Worm (Caenorhabditis elegans) whole organism, late embryonic: ENCODE data around the gene ccch-5.

ENCODE experiments used
- C08G9.2 ChIP-seq: sonication (generic microtip); optimal IDR thresholded peaks from 2 replicates; lab custom pipeline; 2016; ENCODE audit warnings: mild to moderate bottlenecking, missing genetic modification characterization, moderate library complexity, missing compliant biosample characterization
- C38D4.7 ChIP-seq: fragments of 200-800 bp; sonication (Bioruptor generic); optimal IDR thresholded peaks from 2 replicates; lab custom pipeline; 2018; ENCODE audit warnings: mild to moderate bottlenecking, missing genetic modification characterization, moderate library complexity, missing compliant biosample characterization
- K02D7.2 ChIP-seq: sonication (generic microtip); optimal IDR thresholded peaks from 2 replicates; lab custom pipeline; 2017; ENCODE audit warnings: mild to moderate bottlenecking, missing genetic modification characterization, missing compliant biosample characterization
- K09A11.1 ChIP-seq: sonication (generic microtip); optimal IDR thresholded peaks from 2 replicates; lab custom pipeline; 2017; ENCODE audit warnings: antibody characterized with exemption, mild to moderate bottlenecking, missing genetic modification characterization, missing compliant biosample characterization; ENCODE audit not compliant: insufficient read depth
- T23F11.4 ChIP-seq: fragments of 200-800 bp; sonication (Bioruptor generic); optimal IDR thresholded peaks from 2 replicates; lab custom pipeline; 2018; ENCODE audit warnings: mild to moderate bottlenecking, missing genetic modification characterization, missing compliant biosample characterization
- ahr-1 ChIP-seq: sonication (generic microtip); optimal IDR thresholded peaks from 2 replicates; lab custom pipeline; 2016; ENCODE audit warnings: missing genetic modification characterization, missing compliant biosample characterization
- ama-1 ChIP-seq: fragments of 150-350 bp; optimal IDR thresholded peaks from 2 replicates; lab custom pipeline; 2014
- ceh-14 ChIP-seq: sonication (generic microtip); optimal IDR thresholded peaks from 2 replicates; lab custom pipeline; 2016; ENCODE audit warnings: missing genotype, missing genetic modification characterization, missing compliant biosample characterization
- ceh-22 ChIP-seq: sonication (generic microtip); optimal IDR thresholded peaks from 2 replicates; lab custom pipeline; 2017; ENCODE audit warnings: missing biosample characterization, missing genetic modification characterization
- ceh-31 ChIP-seq: sonication (generic microtip); optimal IDR thresholded peaks from 2 replicates; lab custom pipeline; 2016; ENCODE audit warnings: missing genetic modification characterization, missing compliant biosample characterization
- ceh-45 ChIP-seq: fragments of 200-800 bp; sonication (Bioruptor generic); IDR thresholded peaks from 2 replicates; pipeline ENCODE4 v1.3.6; 2022; ENCODE audit warnings: missing genetic modification reagents, missing genetic modification characterization, missing compliant biosample characterization
- ceh-48 ChIP-seq: sonication (generic microtip); optimal IDR thresholded peaks from 2 replicates; lab custom pipeline; 2016; ENCODE audit warnings: missing genetic modification characterization, inconsistent platforms, missing compliant biosample characterization
- ceh-6 ChIP-seq: fragments of 200-800 bp; sonication (Bioruptor generic); optimal IDR thresholded peaks from 2 replicates; lab custom pipeline; 2018; ENCODE audit warnings: mild to moderate bottlenecking, missing genetic modification characterization, missing compliant biosample characterization
- ceh-9 ChIP-seq: sonication (generic microtip); optimal IDR thresholded peaks from 2 replicates; lab custom pipeline; 2016; ENCODE audit warnings: mild to moderate bottlenecking, missing genetic modification characterization, inconsistent platforms, missing compliant biosample characterization
- che-1 ChIP-seq: sonication (generic microtip); optimal IDR thresholded peaks from 2 replicates; lab custom pipeline; 2016; ENCODE audit warnings: mild to moderate bottlenecking, missing genetic modification characterization, missing compliant biosample characterization
- elt-2 ChIP-seq: sonication (generic microtip); optimal IDR thresholded peaks from 2 replicates; lab custom pipeline; 2016; ENCODE audit warnings: missing genetic modification reagents, missing genetic modification characterization, missing compliant biosample characterization
- ets-4 ChIP-seq: sonication (generic microtip); optimal IDR thresholded peaks from 2 replicates; lab custom pipeline; 2016; ENCODE audit warnings: missing genetic modification characterization, missing compliant biosample characterization
- fax-1 ChIP-seq: sonication (generic microtip); optimal IDR thresholded peaks from 2 replicates; lab custom pipeline; 2016; ENCODE audit warnings: missing genotype, missing genetic modification characterization, missing compliant biosample characterization
- fkh-6 ChIP-seq: sonication (generic microtip); optimal IDR thresholded peaks from 2 replicates; lab custom pipeline; 2016; ENCODE audit warnings: missing genetic modification characterization, missing compliant biosample characterization
- gmeb-2 ChIP-seq: sonication (generic microtip); optimal IDR thresholded peaks from 2 replicates; lab custom pipeline; 2016; ENCODE audit warnings: missing genetic modification characterization, inconsistent platforms, missing compliant biosample characterization
- hlh-13 ChIP-seq: fragments of 200-800 bp; sonication (Bioruptor generic); optimal IDR thresholded peaks from 2 replicates; lab custom pipeline; 2018; ENCODE audit warnings: mild to moderate bottlenecking, missing genetic modification characterization, missing compliant biosample characterization
- hlh-30 ChIP-seq: sonication (generic microtip); optimal IDR thresholded peaks from 2 replicates; lab custom pipeline; 2017; ENCODE audit warnings: antibody characterized with exemption, missing genetic modification characterization, missing compliant biosample characterization; ENCODE audit not compliant: insufficient read depth
- lin-11 ChIP-seq: fragments of 200-800 bp; sonication (Bioruptor generic); optimal IDR thresholded peaks from 2 replicates; lab custom pipeline; 2018; ENCODE audit warnings: mild to moderate bottlenecking, missing genetic modification characterization, missing compliant biosample characterization
- mec-3 ChIP-seq: sonication (generic microtip); optimal IDR thresholded peaks from 2 replicates; lab custom pipeline; 2016; ENCODE audit warnings: borderline replicate concordance, missing genetic modification characterization, missing compliant biosample characterization
- nfya-1 ChIP-seq: sonication (generic microtip); optimal IDR thresholded peaks from 2 replicates; lab custom pipeline; 2017; ENCODE audit warnings: missing genetic modification characterization, mild to moderate bottlenecking, missing compliant biosample characterization, antibody characterized with exemption, moderate library complexity
- nhr-232 ChIP-seq: sonication (generic microtip); optimal IDR thresholded peaks from 2 replicates; lab custom pipeline; 2016; ENCODE audit warnings: missing genetic modification characterization, missing compliant biosample characterization
- odd-2 ChIP-seq: sonication (generic microtip); optimal IDR thresholded peaks from 2 replicates; lab custom pipeline; 2017; ENCODE audit warnings: antibody characterized with exemption, mild to moderate bottlenecking, missing genetic modification characterization, missing compliant biosample characterization
- pha-2 ChIP-seq: sonication (generic microtip); optimal IDR thresholded peaks from 2 replicates; lab custom pipeline; 2017; ENCODE audit warnings: mild to moderate bottlenecking, missing genetic modification characterization, missing compliant biosample characterization
- pros-1 ChIP-seq: fragments of 150-350 bp; optimal IDR thresholded peaks from 2 replicates; lab custom pipeline; 2014; ENCODE audit warnings: missing biosample characterization, missing genetic modification reagents, missing genetic modification characterization
- ref-2 ChIP-seq: sonication (generic microtip); optimal IDR thresholded peaks from 2 replicates; lab custom pipeline; 2016; ENCODE audit warnings: missing genetic modification characterization, missing compliant biosample characterization
- sox-2 ChIP-seq: fragments of 200-800 bp; sonication (Bioruptor generic); IDR thresholded peaks from 2 replicates; pipeline ENCODE4 v1.3.6; 2022; ENCODE audit warnings: missing genetic modification reagents, missing genetic modification characterization, missing compliant biosample characterization
- sox-4 ChIP-seq: sonication (generic microtip); optimal IDR thresholded peaks from 2 replicates; lab custom pipeline; 2017; ENCODE audit warnings: mild to moderate bottlenecking, missing genetic modification characterization, inconsistent platforms, missing compliant biosample characterization
- syd-9 ChIP-seq: sonication (generic microtip); optimal IDR thresholded peaks from 2 replicates; lab custom pipeline; 2016; ENCODE audit warnings: mild to moderate bottlenecking, missing genetic modification characterization, moderate library complexity, missing compliant biosample characterization
- tbx-2 ChIP-seq: sonication (generic microtip); optimal IDR thresholded peaks from 2 replicates; lab custom pipeline; 2016; ENCODE audit warnings: missing genetic modification characterization, missing compliant biosample characterization
- unc-3 ChIP-seq, 2 experiments: fragments of 200-800 bp in 1 of 2; sonication (Bioruptor generic) in 1 of 2; sonication (generic microtip) in 1 of 2; conservative IDR thresholded peaks in 1 of 2; optimal IDR thresholded peaks in 1 of 2; 2 replicates each; pipeline versions ENCODE4 v1.3.6 to Lab custom; 2016 to 2022; ENCODE audit warnings: missing compliant biosample characterization in 2 of 2, missing genetic modification characterization in 2 of 2, missing genetic modification reagents in 1 of 2
- unc-42 ChIP-seq: sonication (generic microtip); optimal IDR thresholded peaks from 2 replicates; lab custom pipeline; 2016; ENCODE audit warnings: missing genotype, missing genetic modification characterization, missing compliant biosample characterization
- unc-55 ChIP-seq: sonication (generic microtip); optimal IDR thresholded peaks from 2 replicates; lab custom pipeline; 2017; ENCODE audit warnings: missing biosample characterization, missing genetic modification reagents, missing genetic modification characterization
- unc-86 ChIP-seq: sonication (generic microtip); optimal IDR thresholded peaks from 2 replicates; lab custom pipeline; 2016; ENCODE audit warnings: missing genetic modification characterization, missing compliant biosample characterization
- zip-5 ChIP-seq: sonication (generic microtip); optimal IDR thresholded peaks from 2 replicates; lab custom pipeline; 2016; ENCODE audit warnings: missing genetic modification characterization, missing compliant biosample characterization
- ztf-16 ChIP-seq: sonication (generic microtip); optimal IDR thresholded peaks from 2 replicates; lab custom pipeline; 2017; ENCODE audit warnings: missing genetic modification characterization, missing compliant biosample characterization

The ccch-5 gene

DNA sequence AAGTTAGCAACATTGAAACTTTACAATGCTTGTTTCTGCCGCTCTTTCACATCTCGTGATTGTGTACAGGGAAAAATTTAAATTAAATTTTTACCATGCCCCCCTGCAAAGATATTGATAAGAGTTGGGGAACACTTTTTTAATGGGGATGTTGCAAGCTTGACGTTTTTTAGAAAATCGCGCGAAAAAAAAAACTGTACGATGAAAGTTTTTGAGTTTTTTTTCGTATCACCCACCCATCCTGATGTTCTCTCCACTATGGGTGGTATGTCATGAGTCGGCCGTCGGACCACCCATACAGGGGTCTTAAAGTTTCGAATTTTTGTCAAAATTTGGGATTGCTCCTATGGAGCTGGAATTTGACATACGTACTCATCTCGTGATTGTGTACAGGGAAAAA lies 29.6 kb downstream of the ccch-5 start:
- no peak for TF ChIP-seq lin-11 (tag; lab: Kevin White, UChicago)
- no peak for TF ChIP-seq hlh-13 (GFP tag; lab: Kevin White, UChicago)
- no peak for TF ChIP-seq unc-3 (GFP tag; conservative IDR thresholded peaks at IDR 0.05; lab: Robert Waterston, UW)
- no peak for TF ChIP-seq unc-3 (tag; optimal IDR thresholded peaks at IDR 0.05; lab: Kevin White, UChicago)
- no peak for TF ChIP-seq ceh-48 (tag; lab: Kevin White, UChicago)
- TF ChIP-seq fkh-6 (tag; lab: Kevin White, UChicago), result no peak
- no peak for TF ChIP-seq gmeb-2 (tag; lab: Kevin White, UChicago)
- TF ChIP-seq sox-2 (GFP tag; lab: Robert Waterston, UW), result no peak
- TF ChIP-seq hlh-30 (tag; lab: Kevin White, UChicago), result no peak
- no peak for TF ChIP-seq nfya-1
- TF ChIP-seq ceh-9 (tag; lab: Kevin White, UChicago), result no peak
- no peak for TF ChIP-seq C08G9.2 (tag; lab: Kevin White, UChicago)
- no peak for TF ChIP-seq ama-1 (lab: Kevin White, UChicago)
- TF ChIP-seq T23F11.4, result no peak

DNA sequence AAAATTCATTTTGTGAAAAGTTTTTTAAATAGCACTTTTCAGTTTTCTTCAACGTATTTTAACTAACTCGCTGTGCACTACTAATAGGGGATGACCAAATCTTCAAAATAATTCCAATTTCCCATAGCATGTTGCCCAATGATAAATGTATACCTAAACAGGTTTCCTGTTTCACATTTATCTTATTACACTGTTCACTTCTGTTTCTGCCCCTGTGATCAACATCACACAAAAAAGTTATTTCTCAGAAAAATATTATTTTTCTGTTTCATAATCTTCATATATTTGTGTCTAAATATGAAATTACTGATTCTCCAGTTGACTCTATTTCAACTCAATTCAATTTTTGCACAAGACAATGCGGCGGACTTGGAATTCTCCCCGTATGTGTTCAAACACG lies 31.1 kb downstream of the ccch-5 start, which contains the start of gene Y41E3.22:
Gene Y41E3.22, plus strand, starts transcription at position 243 of the 400 bp plus-strand sequence.
- no peak for TF ChIP-seq syd-9 (tag; lab: Kevin White, UChicago)
- no peak for TF ChIP-seq nfya-1
- TF ChIP-seq odd-2 (tag; lab: Kevin White, UChicago), result no peak
- TF ChIP-seq ceh-9 (tag; lab: Kevin White, UChicago), result no peak
- no peak for TF ChIP-seq tbx-2 (tag; lab: Kevin White, UChicago)
- no peak for TF ChIP-seq K09A11.1
- no peak for TF ChIP-seq C38D4.7
- TF ChIP-seq elt-2 (tag; lab: Kevin White, UChicago), result no peak
- no peak for TF ChIP-seq pha-2
- TF ChIP-seq ceh-31, result no peak
- TF ChIP-seq unc-55 (GFP tag; lab: Kevin White, UChicago), result no peak
- TF ChIP-seq ceh-6, result no peak
- no peak for TF ChIP-seq unc-86
- TF ChIP-seq che-1 (tag; lab: Kevin White, UChicago), result no peak
- no peak for TF ChIP-seq K02D7.2 (tag; lab: Kevin White, UChicago)
- TF ChIP-seq unc-42 (tag; lab: Kevin White, UChicago), result no peak
- no peak for TF ChIP-seq ztf-16 (tag; lab: Kevin White, UChicago)

DNA sequence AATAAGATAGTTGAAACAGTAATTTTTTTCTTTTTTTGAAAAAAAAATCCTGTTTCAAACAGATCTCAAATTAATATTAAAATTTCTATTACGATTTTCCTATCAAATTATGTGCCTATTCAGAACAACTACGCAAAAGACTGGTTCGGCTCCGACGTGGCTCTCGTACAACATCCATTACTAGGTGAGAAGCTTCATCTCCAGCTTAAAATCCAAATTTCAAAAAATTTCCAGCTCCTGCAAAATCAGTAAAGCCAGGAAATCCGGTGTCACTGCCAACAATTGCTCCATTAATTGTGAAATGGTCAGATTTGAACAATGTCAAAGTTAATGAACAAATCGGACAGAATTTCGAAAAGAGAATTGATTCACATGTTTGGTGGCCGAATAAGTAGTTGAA lies 34.4 kb downstream of the ccch-5 start:
- TF ChIP-seq pha-2, result no peak

DNA sequence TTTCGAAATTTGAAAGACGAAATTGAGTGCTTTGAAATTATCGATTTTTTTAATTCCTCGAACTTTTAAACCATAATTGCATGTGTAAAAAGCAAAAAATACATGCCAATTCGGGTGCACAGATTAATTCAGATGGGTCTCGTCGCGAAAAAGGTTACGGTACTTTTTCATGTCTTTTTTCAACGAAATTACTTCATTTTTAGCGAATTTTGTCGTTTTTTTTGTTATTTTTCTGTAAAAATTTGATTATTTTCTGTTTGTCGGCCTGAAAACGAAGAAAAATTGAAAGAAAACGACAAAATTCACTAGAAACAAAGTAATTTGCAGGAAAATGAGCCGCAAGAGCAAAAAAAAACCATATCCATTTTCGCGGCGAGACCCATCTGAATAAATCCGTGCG lies 35.4 kb downstream of the ccch-5 start:
- TF ChIP-seq fax-1 (tag; lab: Kevin White, UChicago) (no peak), pros-1 (no peak), ets-4 (tag; lab: Kevin White, UChicago) (no peak), unc-86 (no peak), ceh-14 (tag; lab: Kevin White, UChicago) (no peak), ahr-1 (no peak), ceh-31 (no peak), ama-1 (lab: Kevin White, UChicago) (no peak), zip-5 (tag; lab: Kevin White, UChicago) (no peak), ceh-45 (no peak), sox-4 (tag; lab: Kevin White, UChicago) (no peak), ceh-22 (tag; lab: Kevin White, UChicago) (no peak), ref-2 (tag; lab: Kevin White, UChicago) (no peak), mec-3 (tag; lab: Kevin White, UChicago) (no peak), nhr-232 (tag; lab: Kevin White, UChicago) (no peak), gmeb-2 (tag; lab: Kevin White, UChicago) (no peak)
